Worm (Caenorhabditis elegans) whole organism, L4 larva: Measurements from ENCODE around the gene Y8A9A.2.
A peak's percentile ranks its signal among the peaks of the same experiment; 100 is the strongest.

Source experiments
- Y105C5A.15 ChIP-seq: fragments of 200-800 bp; sonication (Bioruptor generic); IDR thresholded peaks from 2 replicates; pipeline ENCODE4 v1.3.6; 2022; ENCODE audit warnings: missing genetic modification characterization, missing compliant biosample characterization
- aha-1 ChIP-seq: fragments of 150-350 bp; peaks from one replicate; lab custom pipeline; 2014; ENCODE audit warnings: missing biosample characterization, missing genetic modification characterization
- ceh-82 ChIP-seq: sonication (generic microtip); optimal IDR thresholded peaks from 2 replicates; lab custom pipeline; 2017; ENCODE audit warnings: missing biosample characterization, missing genetic modification characterization
- daf-16 ChIP-seq, 3 experiments: sonication (generic microtip); optimal IDR thresholded peaks; 2 replicates each; lab custom pipeline; 2016 to 2017; ENCODE audit warnings: missing genetic modification characterization in 3 of 3, missing genetic modification reagents in 3 of 3, mild to moderate bottlenecking in 2 of 3, missing compliant biosample characterization in 2 of 3, missing biosample characterization in 1 of 3, moderate library complexity in 1 of 3
- dmd-6 ChIP-seq: fragments of 200-800 bp; sonication (Bioruptor generic); IDR thresholded peaks from 2 replicates; pipeline ENCODE4 v1.3.6; 2022; ENCODE audit warnings: missing genetic modification reagents, missing genetic modification characterization, missing compliant biosample characterization
- dve-1 ChIP-seq: sonication (generic microtip); optimal IDR thresholded peaks from 2 replicates; lab custom pipeline; 2017; ENCODE audit warnings: antibody characterized with exemption, mild to moderate bottlenecking, missing genetic modification characterization, missing compliant biosample characterization; ENCODE audit not compliant: insufficient read depth
- egl-43 ChIP-seq: fragments of 200-800 bp; sonication (Bioruptor generic); IDR thresholded peaks from 2 replicates; pipeline ENCODE4 v1.3.6; 2022; ENCODE audit warnings: missing genetic modification reagents, missing genetic modification characterization, missing compliant biosample characterization
- fkh-10 ChIP-seq: fragments of 150-350 bp; optimal IDR thresholded peaks from 2 replicates; lab custom pipeline; 2014; ENCODE audit warnings: missing biosample characterization, missing genetic modification reagents, missing genetic modification characterization
- hlh-11 ChIP-seq: fragments of 200-800 bp; sonication (Bioruptor generic); optimal IDR thresholded peaks from 2 replicates; lab custom pipeline; 2018; ENCODE audit warnings: mild to moderate bottlenecking, missing genetic modification characterization, missing compliant biosample characterization
- hmg-1.1 ChIP-seq: fragments of 200-800 bp; sonication (Bioruptor generic); IDR thresholded peaks from 2 replicates; pipeline ENCODE4 v1.3.6; 2022; ENCODE audit warnings: missing genetic modification reagents, missing genetic modification characterization, missing compliant biosample characterization
- jun-1 ChIP-seq: fragments of 150-350 bp; optimal IDR thresholded peaks from 2 replicates; lab custom pipeline; 2014; ENCODE audit warnings: missing biosample characterization, missing genetic modification reagents, missing genetic modification characterization
- lim-7 ChIP-seq: fragments of 200-800 bp; sonication (Bioruptor generic); IDR thresholded peaks from 2 replicates; pipeline ENCODE4 v1.3.6; 2022; ENCODE audit warnings: missing genetic modification characterization, missing compliant biosample characterization
- lin-1 ChIP-seq: fragments of 200-800 bp; sonication (Bioruptor generic); IDR thresholded peaks from 2 replicates; pipeline ENCODE4 v1.3.6; 2022; ENCODE audit warnings: missing genetic modification reagents, missing genetic modification characterization, missing compliant biosample characterization
- lin-13 ChIP-seq: fragments of 150-350 bp; optimal IDR thresholded peaks from 2 replicates; lab custom pipeline; 2014; ENCODE audit warnings: missing biosample characterization, missing genetic modification reagents, missing genetic modification characterization
- lin-39 ChIP-seq: fragments of 150-350 bp; optimal IDR thresholded peaks from 2 replicates; lab custom pipeline; 2014; ENCODE audit warnings: missing biosample characterization, missing genetic modification reagents, missing genetic modification characterization
- lsy-2 ChIP-seq, 2 experiments: fragments of 150-350 bp in 1 of 2; sonication (generic microtip) in 1 of 2; optimal IDR thresholded peaks; 2 replicates each; lab custom pipeline; 2014 to 2017; ENCODE audit warnings: missing biosample characterization in 2 of 2, missing genetic modification characterization in 2 of 2
- mdt-29 ChIP-seq: fragments of 200-800 bp; sonication (Bioruptor generic); IDR thresholded peaks from 2 replicates; pipeline ENCODE4 v1.3.6; 2022; ENCODE audit warnings: missing genetic modification reagents, missing genetic modification characterization, missing compliant biosample characterization
- mes-2 ChIP-seq: sonication (generic microtip); optimal IDR thresholded peaks from 2 replicates; lab custom pipeline; 2016; ENCODE audit warnings: missing genotype, mild to moderate bottlenecking, missing genetic modification characterization, missing compliant biosample characterization; ENCODE audit not compliant: poor library complexity, severe bottlenecking
- mxl-3 ChIP-seq: fragments of 200-800 bp; sonication (Bioruptor generic); optimal IDR thresholded peaks from 2 replicates; lab custom pipeline; 2018; ENCODE audit warnings: mild to moderate bottlenecking, missing genetic modification characterization, missing compliant biosample characterization
- nhr-111 ChIP-seq: fragments of 200-800 bp; sonication (Bioruptor generic); optimal IDR thresholded peaks from 2 replicates; lab custom pipeline; 2018; ENCODE audit warnings: mild to moderate bottlenecking, missing genetic modification characterization, missing compliant biosample characterization
- nhr-237 ChIP-seq: sonication (generic microtip); optimal IDR thresholded peaks from 2 replicates; lab custom pipeline; 2017; ENCODE audit warnings: missing biosample characterization, missing genetic modification characterization
- nhr-28 ChIP-seq: fragments of 150-350 bp; optimal IDR thresholded peaks from 2 replicates; lab custom pipeline; 2014; ENCODE audit warnings: missing biosample characterization, missing genetic modification characterization
- nhr-6 ChIP-seq: fragments of 150-350 bp; optimal IDR thresholded peaks from 2 replicates; lab custom pipeline; 2014; ENCODE audit warnings: missing biosample characterization, missing genetic modification characterization
- php-3 ChIP-seq: fragments of 200-800 bp; sonication (Bioruptor generic); IDR thresholded peaks from 2 replicates; pipeline ENCODE4 v1.3.6; 2022; ENCODE audit warnings: missing genetic modification reagents, missing genetic modification characterization, missing compliant biosample characterization
- pqm-1 ChIP-seq: sonication (generic microtip); optimal IDR thresholded peaks from 2 replicates; lab custom pipeline; 2017; ENCODE audit warnings: missing biosample characterization, missing genetic modification characterization
- sdz-12 ChIP-seq: fragments of 200-800 bp; sonication (Bioruptor generic); optimal IDR thresholded peaks from 2 replicates; lab custom pipeline; 2018; ENCODE audit warnings: mild to moderate bottlenecking, missing genetic modification characterization, missing compliant biosample characterization
- set-16 ChIP-seq: fragments of 200-800 bp; sonication (Bioruptor generic); IDR thresholded peaks from 2 replicates; pipeline ENCODE4 v1.3.6; 2022; ENCODE audit warnings: missing genetic modification reagents, missing genetic modification characterization, missing compliant biosample characterization
- snpc-1.2 ChIP-seq: fragments of 200-800 bp; sonication (Bioruptor generic); IDR thresholded peaks from 2 replicates; pipeline ENCODE4 v1.3.6; 2022; ENCODE audit warnings: missing genetic modification reagents, missing genetic modification characterization, missing compliant biosample characterization
- tag-97 ChIP-seq: fragments of 200-800 bp; sonication (Bioruptor generic); IDR thresholded peaks from 2 replicates; pipeline ENCODE4 v1.3.6; 2022; ENCODE audit warnings: missing genetic modification characterization, missing compliant biosample characterization
- unc-62 ChIP-seq, 3 experiments: fragments of 150-350 bp in 1 of 3; sonication (generic microtip); optimal IDR thresholded peaks in 2 of 3; peaks in 1 of 3; 1 replicate in 1 of 3; 2 replicates in 2 of 3; lab custom pipeline; 2014 to 2017; ENCODE audit warnings: missing biosample characterization in 3 of 3, missing genetic modification characterization in 3 of 3, missing genetic modification reagents in 3 of 3, missing genotype in 1 of 3
- zfp-3 ChIP-seq: fragments of 200-800 bp; sonication (Bioruptor generic); conservative IDR thresholded peaks from 2 replicates; pipeline ENCODE4 v1.3.6; 2022; ENCODE audit warnings: missing genetic modification reagents, missing genetic modification characterization, missing compliant biosample characterization
- zip-2 ChIP-seq: fragments of 150-350 bp; optimal IDR thresholded peaks from 2 replicates; lab custom pipeline; 2014; ENCODE audit warnings: missing biosample characterization, missing genetic modification characterization

Gene Y8A9A.2

DNA sequence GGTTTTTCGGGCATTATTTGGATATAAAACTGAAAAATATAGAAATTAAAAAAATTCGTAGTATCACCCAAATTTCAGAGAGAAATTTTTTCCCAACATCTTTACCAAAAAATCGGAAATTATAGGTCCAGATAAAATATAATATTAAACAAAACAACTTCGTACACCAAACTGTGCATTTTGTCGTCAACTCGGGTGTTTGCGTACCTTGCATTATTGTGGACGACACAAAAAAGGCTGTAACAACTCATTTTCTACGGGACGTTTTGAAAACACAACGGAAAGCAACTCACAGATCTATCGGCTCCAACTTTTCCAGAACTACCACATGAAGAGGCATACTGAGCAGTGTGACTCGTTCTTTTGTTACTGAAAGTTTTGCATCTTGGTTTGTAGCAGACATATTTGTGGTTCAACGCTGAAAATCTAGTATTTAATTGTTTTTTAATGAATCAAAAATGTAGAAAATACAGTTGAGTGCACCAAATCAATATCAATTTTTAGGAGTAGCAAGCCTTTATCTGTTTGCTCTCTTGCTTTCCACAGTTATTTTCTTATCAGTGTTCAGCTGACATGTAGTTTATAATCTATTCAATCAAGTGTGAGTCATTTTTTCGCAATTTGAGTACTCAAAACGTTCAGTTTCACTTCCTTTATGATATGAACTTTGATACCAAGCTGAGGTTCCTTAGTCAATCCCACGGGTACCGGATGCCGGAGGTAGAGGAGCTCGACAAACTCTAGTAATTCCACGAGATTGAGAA is 20.2 kb downstream of the Y8A9A.2 start:
- TF ChIP-seq jun-1: no peak
- TF ChIP-seq lsy-2 (tag; optimal IDR thresholded peaks at IDR 0.05; lab: Kevin White, UChicago): peak in 1 of 2 experiments; percentile 23
- no peak for TF ChIP-seq nhr-111
- no peak for TF ChIP-seq daf-16 (GFP tag; optimal IDR thresholded peaks at IDR 0.05; lab: Kevin White, UChicago)
- peak; percentile 52 for TF ChIP-seq daf-16 (tag; optimal IDR thresholded peaks at IDR 0.05; lab: Kevin White, UChicago)
- TF ChIP-seq dve-1 (tag; lab: Kevin White, UChicago): peak; percentile 49
- peak; percentile 38 for TF ChIP-seq mes-2 (tag; lab: Kevin White, UChicago)
- TF ChIP-seq lin-39 (tag; lab: Kevin White, UChicago): no peak
- TF ChIP-seq nhr-28 (tag; lab: Kevin White, UChicago): peak; percentile 74
- TF ChIP-seq unc-62 (GFP tag; optimal IDR thresholded peaks at IDR 0.05 in 1 of 2; lab: Kevin White, UChicago): peak in 1 of 2 experiments; percentile 95
- TF ChIP-seq unc-62 (tag; optimal IDR thresholded peaks at IDR 0.05; lab: Kevin White, UChicago): no peak
- peak; percentile 45 for TF ChIP-seq hlh-11 (tag; lab: Kevin White, UChicago)
- peak; percentile 85 for TF ChIP-seq pqm-1 (tag; lab: Kevin White, UChicago)
- peak; percentile 57 for TF ChIP-seq dmd-6 (GFP tag; lab: Robert Waterston, UW)
- TF ChIP-seq nhr-6 (tag; lab: Kevin White, UChicago): peak; percentile 40
- TF ChIP-seq php-3 (GFP tag; lab: Robert Waterston, UW): 0 out of 2 replicates have a peak, but pooled peaks have one; percentile 32
- 0 out of 2 replicates have a peak, but pooled peaks have one; percentile 23 for TF ChIP-seq lin-1 (GFP tag; lab: Robert Waterston, UW)
- TF ChIP-seq lin-13 (GFP tag; lab: Kevin White, UChicago): no peak

DNA sequence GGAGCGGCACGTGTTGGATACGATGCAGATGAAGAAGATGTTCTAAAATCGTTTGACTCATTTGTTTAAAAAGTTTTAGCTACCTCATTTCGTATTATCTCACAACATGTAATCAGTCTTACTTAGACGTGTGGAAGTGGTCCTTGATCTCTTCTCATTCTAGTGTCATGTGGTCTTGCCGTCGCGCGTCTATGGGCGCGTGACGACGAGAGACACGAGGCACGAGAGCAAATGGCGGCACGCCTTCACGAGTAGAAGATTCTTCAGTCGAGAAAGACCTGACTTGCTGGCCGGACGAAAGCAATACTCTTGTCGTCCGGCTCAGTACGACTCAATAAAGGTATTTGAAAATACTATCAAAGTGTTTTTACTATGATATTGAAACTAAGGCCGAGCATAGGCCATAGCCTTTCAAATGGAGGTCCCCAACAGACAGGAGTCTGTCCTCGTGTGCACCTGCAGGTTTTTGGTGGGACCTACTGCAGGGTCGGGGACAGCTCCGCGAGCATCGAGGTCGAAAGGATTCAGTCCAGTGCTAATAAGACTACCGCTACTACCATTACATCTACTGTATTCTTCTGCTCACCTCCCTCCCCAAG is 20.9 kb downstream of the Y8A9A.2 start, which contains the start of gene fbxa-24:
fbxa-24 (plus strand) TSS at position 276 of the 599 bp plus-strand sequence.
- TF ChIP-seq aha-1 (tag; lab: Kevin White, UChicago) (peak; percentile 98), hmg-1.1 (GFP tag; lab: Robert Waterston, UW) (0 out of 2 replicates have a peak, but pooled peaks have one; percentile 17), egl-43 (GFP tag; lab: Robert Waterston, UW) (0 out of 2 replicates have a peak, but pooled peaks have one; percentile 26), set-16 (GFP tag; lab: Robert Waterston, UW) (peak; percentile 32; the same call in 1 of the 2 replicates), mxl-3 (GFP tag; lab: Kevin White, UChicago) (peak; percentile 7)

DNA sequence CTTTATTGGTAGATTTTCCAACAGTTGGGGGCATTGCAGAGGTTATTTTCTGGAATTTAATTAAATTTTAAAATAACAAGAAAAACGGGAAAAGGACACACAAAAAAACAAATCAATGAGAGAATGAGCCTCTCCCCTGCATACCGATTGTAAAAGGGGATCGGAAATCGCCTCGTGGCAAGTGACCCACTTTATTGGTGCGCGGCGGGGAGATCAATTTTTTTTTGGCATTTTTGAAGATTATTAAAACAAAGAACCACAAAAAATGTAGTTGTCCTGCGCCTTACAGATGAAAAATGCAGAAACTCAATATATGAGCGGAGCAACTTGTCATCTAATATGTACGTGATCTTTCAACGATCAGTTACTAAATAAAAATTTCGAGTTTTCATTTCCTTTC is 25.8 kb downstream of the Y8A9A.2 start, which contains the start of gene F54D10.7:
F54D10.7 (minus strand) TSS at position 49 of the 400 bp plus-strand sequence.
- no peak for TF ChIP-seq mdt-29 (GFP tag; lab: Robert Waterston, UW)
- no peak for TF ChIP-seq pqm-1 (tag; lab: Kevin White, UChicago)
- TF ChIP-seq ceh-82 (tag; lab: Kevin White, UChicago): no peak
- TF ChIP-seq lim-7 (GFP tag; lab: Robert Waterston, UW): no peak
- TF ChIP-seq zfp-3 (GFP tag; lab: Robert Waterston, UW): no peak
- TF ChIP-seq egl-43 (GFP tag; lab: Robert Waterston, UW): no peak
- no peak for TF ChIP-seq fkh-10
- TF ChIP-seq tag-97 (GFP tag; lab: Robert Waterston, UW): no peak
- no peak for TF ChIP-seq zip-2
- TF ChIP-seq sdz-12 (GFP tag; lab: Kevin White, UChicago): no peak
- no peak for TF ChIP-seq jun-1

DNA sequence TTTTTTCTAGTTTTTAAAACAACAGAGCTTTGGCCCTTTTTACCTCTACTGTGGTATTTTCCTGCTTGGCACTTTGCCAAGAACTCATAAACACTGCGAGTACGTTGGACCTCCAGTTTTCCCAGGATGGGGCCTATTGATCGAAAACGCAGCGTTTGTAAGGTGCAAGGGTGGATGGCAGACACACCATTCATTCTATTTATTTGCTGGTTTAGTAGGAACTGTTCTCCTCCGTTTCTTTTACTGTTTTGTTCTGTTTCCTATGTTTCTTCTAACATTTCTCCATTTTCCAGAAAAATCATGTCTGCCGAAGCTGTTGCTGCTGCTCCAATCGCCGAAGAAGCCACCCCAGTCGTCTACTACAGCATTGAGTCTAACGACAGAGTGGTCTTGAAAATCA is 28.4 kb downstream of the Y8A9A.2 start, which contains the start of gene skr-15:
skr-15 (plus strand) TSS at position 301 of the 400 bp plus-strand sequence.
- TF ChIP-seq snpc-1.2 (GFP tag; lab: Robert Waterston, UW) (no peak), nhr-237 (tag; lab: Kevin White, UChicago) (no peak), Y105C5A.15 (GFP tag; lab: Robert Waterston, UW) (no peak), mdt-29 (GFP tag; lab: Robert Waterston, UW) (no peak)
- TF ChIP-seq, all 104 proteins: peak for 0
